Worm (Caenorhabditis elegans): ENCODE measurements around the gene T20D4.7.

DNA sequence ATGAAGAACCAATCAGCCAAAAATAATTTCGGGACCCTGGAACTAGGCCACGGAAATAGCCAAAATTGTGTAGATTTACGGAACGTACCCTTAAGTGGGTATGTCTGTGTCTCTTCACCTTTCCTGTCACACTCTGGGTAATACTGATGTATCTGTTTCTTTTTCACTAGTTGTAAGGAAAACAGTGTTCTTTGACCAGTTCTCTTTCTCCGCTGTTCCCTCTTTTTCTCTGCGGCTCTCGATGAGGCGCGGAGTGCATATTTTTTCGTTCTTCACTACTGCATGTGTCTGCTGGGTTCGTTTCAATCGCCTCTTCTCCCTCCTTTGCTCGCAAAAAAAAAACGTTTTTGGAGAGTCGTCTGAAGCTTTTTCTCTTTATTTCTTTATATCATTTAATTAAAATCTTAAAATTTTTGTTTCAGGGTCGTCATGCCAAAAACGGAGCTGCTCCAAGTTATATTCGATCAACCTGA is 1.4 kb downstream of the T20D4.7 start, which contains the start of gene arrd-22:
- TF ChIP-seq mep-1 (tag; optimal IDR thresholded peaks at IDR 0.05) = no peak
- TF ChIP-seq daf-16 (GFP tag; optimal IDR thresholded peaks at IDR 0.05) = no peak
- TF ChIP-seq daf-16 (tag; optimal IDR thresholded peaks at IDR 0.05) = no peak
- no peak for TF ChIP-seq daf-19 (GFP tag; conservative IDR thresholded peaks at IDR 0.05)
- no peak for TF ChIP-seq saeg-2 (GFP tag; IDR thresholded peaks at IDR 0.05)
- no peak for TF ChIP-seq mxl-2 (GFP tag; conservative IDR thresholded peaks at IDR 0.05)
- TF ChIP-seq lin-29 (GFP tag; IDR thresholded peaks at IDR 0.05) = no peak
- TF ChIP-seq tag-97 (GFP tag; IDR thresholded peaks at IDR 0.05) = no peak
- TF ChIP-seq nhr-77 (tag; optimal IDR thresholded peaks at IDR 0.05) = no peak
- TF ChIP-seq ama-1 (optimal IDR thresholded peaks at IDR 0.05) = no peak
- TF ChIP-seq fos-1 (tag; optimal IDR thresholded peaks at IDR 0.05) = no peak
